Worm (Caenorhabditis elegans) whole organism, L2 larva: ENCODE results near the gene C25D7.10.

Experiments
- C34F6.9 ChIP-seq: fragments of 150-350 bp; optimal IDR thresholded peaks from 2 replicates; lab custom pipeline; 2014; ENCODE audit warnings: missing biosample characterization, missing genetic modification characterization
- F13H6.1 ChIP-seq: sonication (generic microtip); optimal IDR thresholded peaks from 2 replicates; lab custom pipeline; 2016; ENCODE audit warnings: missing genetic modification characterization, missing compliant biosample characterization
- R02D3.7 ChIP-seq: fragments of 150-350 bp; optimal IDR thresholded peaks from 2 replicates; lab custom pipeline; 2014; ENCODE audit warnings: missing biosample characterization, missing genetic modification characterization
- Y55F3AM.14 ChIP-seq: fragments of 200-800 bp; sonication (Bioruptor generic); optimal IDR thresholded peaks from 2 replicates; lab custom pipeline; 2018; ENCODE audit warnings: mild to moderate bottlenecking, missing genetic modification characterization, missing compliant biosample characterization
- ZK546.5 ChIP-seq: sonication (generic microtip); optimal IDR thresholded peaks from 2 replicates; lab custom pipeline; 2017; ENCODE audit warnings: missing biosample characterization, missing genetic modification characterization
- blmp-1 ChIP-seq: sonication (generic microtip); optimal IDR thresholded peaks from 2 replicates; lab custom pipeline; 2017; ENCODE audit warnings: missing genetic modification characterization, mild to moderate bottlenecking, missing compliant biosample characterization, antibody characterized with exemption, moderate library complexity; ENCODE audit not compliant: insufficient read depth
- ceh-16 ChIP-seq: fragments of 150-350 bp; optimal IDR thresholded peaks from 2 replicates; lab custom pipeline; 2014; ENCODE audit warnings: missing biosample characterization, missing genetic modification characterization
- ceh-82 ChIP-seq: fragments of 150-350 bp; optimal IDR thresholded peaks from 2 replicates; lab custom pipeline; 2014; ENCODE audit warnings: missing biosample characterization, missing genetic modification characterization
- egl-27 ChIP-seq: sonication (generic microtip); optimal IDR thresholded peaks from 3 replicates; lab custom pipeline; 2017; ENCODE audit warnings: missing biosample characterization, missing genetic modification reagents, missing genetic modification characterization
- elt-1 ChIP-seq: fragments of 150-350 bp; optimal IDR thresholded peaks from 2 replicates; lab custom pipeline; 2014; ENCODE audit warnings: missing biosample characterization, missing genetic modification characterization
- elt-3 ChIP-seq: sonication (generic microtip); optimal IDR thresholded peaks from 2 replicates; lab custom pipeline; 2017; ENCODE audit warnings: missing biosample characterization, missing genetic modification characterization
- fos-1 ChIP-seq: fragments of 150-350 bp; optimal IDR thresholded peaks from 2 replicates; lab custom pipeline; 2014; ENCODE audit warnings: missing biosample characterization, missing genetic modification characterization
- gmeb-1 ChIP-seq: fragments of 150-350 bp; optimal IDR thresholded peaks from 2 replicates; lab custom pipeline; 2014; ENCODE audit warnings: missing biosample characterization, missing genetic modification characterization
- lin-11 ChIP-seq: fragments of 150-350 bp; sonication (generic microtip); optimal IDR thresholded peaks from 2 replicates; lab custom pipeline; 2014; ENCODE audit warnings: missing biosample characterization, missing genetic modification characterization, inconsistent platforms, mixed read lengths
- lin-39 ChIP-seq: fragments of 150-350 bp; optimal IDR thresholded peaks from 2 replicates; lab custom pipeline; 2014; ENCODE audit warnings: missing biosample characterization, missing genetic modification reagents, missing genetic modification characterization
- lsy-2 ChIP-seq, 2 experiments: fragments of 150-350 bp in 1 of 2; sonication (generic microtip) in 1 of 2; optimal IDR thresholded peaks; 2 replicates each; lab custom pipeline; 2014 to 2017; ENCODE audit warnings: missing biosample characterization in 2 of 2, missing genetic modification characterization in 2 of 2
- mab-5 ChIP-seq: fragments of 150-350 bp; optimal IDR thresholded peaks from 2 replicates; lab custom pipeline; 2014; ENCODE audit warnings: missing biosample characterization, missing genetic modification characterization
- mdl-1 ChIP-seq, 2 experiments: fragments of 150-350 bp in 1 of 2; sonication (generic microtip) in 1 of 2; optimal IDR thresholded peaks; 2 replicates each; lab custom pipeline; 2017; ENCODE audit warnings: missing biosample characterization in 2 of 2, missing genetic modification characterization in 2 of 2
- nhr-10 ChIP-seq: sonication (generic microtip); optimal IDR thresholded peaks from 2 replicates; lab custom pipeline; 2017; ENCODE audit warnings: missing biosample characterization, missing genetic modification characterization
- nhr-11 ChIP-seq: fragments of 150-350 bp; optimal IDR thresholded peaks from 2 replicates; lab custom pipeline; 2014; ENCODE audit warnings: missing biosample characterization, missing genetic modification characterization
- nhr-12 ChIP-seq: fragments of 150-350 bp; optimal IDR thresholded peaks from 2 replicates; lab custom pipeline; 2014; ENCODE audit warnings: missing biosample characterization, missing genetic modification characterization
- nhr-129 ChIP-seq: fragments of 150-350 bp; optimal IDR thresholded peaks from 2 replicates; lab custom pipeline; 2014; ENCODE audit warnings: missing biosample characterization, missing genetic modification characterization
- nhr-21 ChIP-seq: fragments of 150-350 bp; optimal IDR thresholded peaks from 2 replicates; lab custom pipeline; 2014; ENCODE audit warnings: missing biosample characterization, missing genetic modification characterization
- nhr-23 ChIP-seq: fragments of 150-350 bp; optimal IDR thresholded peaks from 2 replicates; lab custom pipeline; 2014; ENCODE audit warnings: missing biosample characterization, missing genetic modification reagents, missing genetic modification characterization
- nhr-237 ChIP-seq: fragments of 150-350 bp; optimal IDR thresholded peaks from 2 replicates; lab custom pipeline; 2014; ENCODE audit warnings: missing biosample characterization, missing genetic modification characterization
- nhr-25 ChIP-seq: fragments of 150-350 bp; sonication (generic microtip); optimal IDR thresholded peaks from 3 replicates; lab custom pipeline; 2014; ENCODE audit warnings: missing biosample characterization, missing genetic modification characterization
- nhr-6 ChIP-seq: fragments of 150-350 bp; optimal IDR thresholded peaks from 2 replicates; lab custom pipeline; 2014; ENCODE audit warnings: missing biosample characterization, missing genetic modification characterization
- nhr-77 ChIP-seq: fragments of 150-350 bp; optimal IDR thresholded peaks from 2 replicates; lab custom pipeline; 2014; ENCODE audit warnings: missing biosample characterization, missing genetic modification characterization
- peb-1 ChIP-seq: fragments of 150-350 bp; optimal IDR thresholded peaks from 2 replicates; lab custom pipeline; 2014; ENCODE audit warnings: missing biosample characterization, missing genetic modification characterization
- sem-4 ChIP-seq: fragments of 150-350 bp; optimal IDR thresholded peaks from 2 replicates; lab custom pipeline; 2014; ENCODE audit warnings: missing biosample characterization, missing genetic modification reagents, missing genetic modification characterization
- skn-1 ChIP-seq: sonication (generic microtip); optimal IDR thresholded peaks from 2 replicates; lab custom pipeline; 2017; ENCODE audit warnings: missing biosample characterization, missing genetic modification characterization
- sma-9 ChIP-seq, 2 experiments: fragments of 150-350 bp in 1 of 2; sonication (generic microtip) in 1 of 2; optimal IDR thresholded peaks; 2 replicates each; lab custom pipeline; 2014 to 2016; ENCODE audit warnings: missing genetic modification characterization in 2 of 2, mild to moderate bottlenecking in 1 of 2, missing biosample characterization in 1 of 2, missing compliant biosample characterization in 1 of 2, missing genetic modification reagents in 1 of 2, moderate library complexity in 1 of 2
- unc-39 ChIP-seq: fragments of 150-350 bp; optimal IDR thresholded peaks from 2 replicates; lab custom pipeline; 2014; ENCODE audit warnings: missing biosample characterization, missing genetic modification characterization
- unc-62 ChIP-seq: fragments of 150-350 bp; optimal IDR thresholded peaks from 2 replicates; lab custom pipeline; 2014; ENCODE audit warnings: missing biosample characterization, missing genetic modification reagents, missing genetic modification characterization
- zag-1 ChIP-seq: fragments of 150-350 bp; optimal IDR thresholded peaks from 2 replicates; lab custom pipeline; 2014; ENCODE audit warnings: missing biosample characterization, missing genetic modification characterization
- ztf-1 ChIP-seq: fragments of 200-800 bp; sonication (Bioruptor generic); conservative IDR thresholded peaks from 2 replicates; pipeline ENCODE4 v1.3.6; 2022; ENCODE audit warnings: missing genetic modification characterization, missing compliant biosample characterization
- ztf-11 ChIP-seq: sonication (generic microtip); optimal IDR thresholded peaks from 2 replicates; lab custom pipeline; 2017; ENCODE audit warnings: missing biosample characterization, missing genetic modification characterization

C25D7.10 gene

ce11 chrV:15089438-15089837 lies 22.2 kb downstream of the C25D7.10 start, which contains the start of the genes C01G10.5 and C01G10.4:
TSS of gene C01G10.5 (minus strand) at chrV:15089538.
TSS of gene C01G10.4 (plus strand) at chrV:15089740.
- TF ChIP-seq nhr-77 (tag; lab: Kevin White, UChicago) (no peak), unc-62 (no peak), skn-1 (no peak), C34F6.9 (tag; lab: Kevin White, UChicago) (no peak), gmeb-1 (tag; lab: Kevin White, UChicago) (no peak), peb-1 (no peak), elt-3 (tag; lab: Kevin White, UChicago) (no peak), sma-9 (GFP tag; optimal IDR thresholded peaks at IDR 0.05; lab: Kevin White, UChicago) (no peak), sma-9 (tag; optimal IDR thresholded peaks at IDR 0.05; lab: Kevin White, UChicago) (no peak)

- TF ChIP-seq zag-1 (no peak), Y55F3AM.14 (GFP tag; lab: Kevin White, UChicago) (no peak), ztf-1 (GFP tag; lab: Robert Waterston, UW) (no peak), skn-1 (no peak), sem-4 (tag; lab: Kevin White, UChicago) (no peak), ceh-82 (tag; lab: Kevin White, UChicago) (no peak), lin-11 (tag; lab: Kevin White, UChicago) (no peak), ceh-16 (tag; lab: Kevin White, UChicago) (no peak), ztf-11 (no peak), F13H6.1 (tag; lab: Kevin White, UChicago) (no peak), nhr-25 (no peak), mdl-1 (tag; optimal IDR thresholded peaks at IDR 0.05; lab: Kevin White, UChicago) (no peak), egl-27 (tag; lab: Kevin White, UChicago) (no peak), nhr-237 (no peak)
Observed at ce11 chrV:15090457-15090856, 23.2 kb downstream of the C25D7.10 start, which contains the start of gene C01G10.17. TSS of gene C01G10.17 (plus strand) at chrV:15090757.

ce11 chrV:15092666-15093065 lies 25.4 kb downstream of the C25D7.10 start, which contains the start of gene txt-12:
TSS of gene txt-12 (plus strand) at chrV:15092966.
- TF ChIP-seq nhr-12 (tag; lab: Kevin White, UChicago), result no peak
- TF ChIP-seq nhr-11, result no peak
- TF ChIP-seq skn-1, result no peak
- no peak for TF ChIP-seq fos-1 (tag; lab: Kevin White, UChicago)
- TF ChIP-seq nhr-25, result no peak
- TF ChIP-seq egl-27 (tag; lab: Kevin White, UChicago), result no peak
- TF ChIP-seq nhr-21 (tag; lab: Kevin White, UChicago), result no peak
- no peak for TF ChIP-seq nhr-129 (tag; lab: Kevin White, UChicago)
- TF ChIP-seq lin-39 (tag; lab: Kevin White, UChicago), result no peak
- no peak for TF ChIP-seq ceh-82 (tag; lab: Kevin White, UChicago)
- no peak for TF ChIP-seq sem-4 (tag; lab: Kevin White, UChicago)
- no peak for TF ChIP-seq ztf-1 (GFP tag; lab: Robert Waterston, UW)
- TF ChIP-seq R02D3.7 (tag; lab: Kevin White, UChicago), result no peak
- no peak for TF ChIP-seq blmp-1
- TF ChIP-seq, all 48 proteins: peak for 0

- TF ChIP-seq nhr-6 (tag; lab: Kevin White, UChicago) (no peak), nhr-129 (tag; lab: Kevin White, UChicago) (no peak), nhr-23 (tag; lab: Kevin White, UChicago) (no peak), unc-39 (tag; lab: Kevin White, UChicago) (no peak), elt-1 (tag; lab: Kevin White, UChicago) (no peak), unc-62 (no peak)
Observed at ce11 chrV:15094749-15095148, 27.5 kb downstream of the C25D7.10 start, which contains the start of gene srx-78. TSS of gene srx-78 (plus strand) at chrV:15095049.

ce11 chrV:15099447-15099846 lies 32.2 kb downstream of the C25D7.10 start, which contains the start of gene C01G10.1:
TSS of gene C01G10.1 (plus strand) at chrV:15099747.
- TF ChIP-seq mab-5 (tag; lab: Kevin White, UChicago) (no peak), nhr-23 (tag; lab: Kevin White, UChicago) (no peak), gmeb-1 (tag; lab: Kevin White, UChicago) (no peak), peb-1 (no peak), R02D3.7 (tag; lab: Kevin White, UChicago) (no peak), lsy-2 (tag; optimal IDR thresholded peaks at IDR 0.05; lab: Kevin White, UChicago) (no peak), sem-4 (tag; lab: Kevin White, UChicago) (no peak), unc-62 (no peak), elt-1 (tag; lab: Kevin White, UChicago) (no peak), ceh-82 (tag; lab: Kevin White, UChicago) (no peak), nhr-6 (tag; lab: Kevin White, UChicago) (no peak), nhr-10 (tag; lab: Kevin White, UChicago) (no peak), C34F6.9 (tag; lab: Kevin White, UChicago) (no peak), ZK546.5 (tag; lab: Kevin White, UChicago) (no peak), nhr-12 (tag; lab: Kevin White, UChicago) (no peak), blmp-1 (no peak), unc-39 (tag; lab: Kevin White, UChicago) (no peak)
